Worm (Caenorhabditis elegans): ENCODE results near the gene C35A5.8.

DNA sequence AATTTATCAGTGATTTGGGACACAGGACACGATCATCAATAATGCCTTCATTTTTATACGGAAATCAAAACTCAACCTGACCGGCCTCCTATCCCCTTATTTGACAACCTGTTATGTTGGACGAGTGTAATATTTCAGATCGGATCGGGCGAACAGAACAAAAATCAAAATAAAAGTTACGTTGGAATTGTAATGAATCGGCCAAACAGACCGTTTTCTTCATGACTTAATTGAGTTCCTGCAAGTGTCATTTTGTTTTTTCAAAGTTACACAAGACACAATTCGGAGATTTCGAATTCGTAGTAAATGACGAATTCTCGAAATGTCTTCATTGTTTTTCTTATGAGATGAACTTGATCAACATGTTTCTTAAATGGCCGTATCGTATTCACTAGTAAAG is 29.5 kb upstream of the C35A5.8 start, which contains the start of gene F32G8.3:
- TF ChIP-seq mdl-1 (tag; optimal IDR thresholded peaks at IDR 0.05) (no peak), ceh-16 (tag; optimal IDR thresholded peaks at IDR 0.05) (no peak)
